Fruit fly (Drosophila melanogaster): ENCODE measurements around the gene MED26.

Gene MED26

dm6 chr4:788350-788749 is 428 bp downstream of the MED26 start (continued):
- TF ChIP-seq pzg (GFP tag; optimal IDR thresholded peaks at IDR 0.05) = peak; percentile 34
- TF ChIP-seq Eip74EF (GFP tag; optimal IDR thresholded peaks at IDR 0.05) = peak in 1 of 2 experiments; percentile 61
- peak; percentile 98 for TF ChIP-seq CG17802 (tag; optimal IDR thresholded peaks at IDR 0.05)
- TF ChIP-seq CG11723 (GFP tag; optimal IDR thresholded peaks at IDR 0.05) = peak; percentile 35
- TF ChIP-seq CG8290 (GFP tag; optimal IDR thresholded peaks at IDR 0.05) = no peak
- peak in 1 of 2 experiments; percentile 51 for TF ChIP-seq CG8290 (tag; optimal IDR thresholded peaks at IDR 0.05)
- peak; percentile 7 for TF ChIP-seq CG12659 (GFP tag; optimal IDR thresholded peaks at IDR 0.05)
- TF ChIP-seq CG4617 (GFP tag; optimal IDR thresholded peaks at IDR 0.05; ENCODE audit: borderline replicate concordance) = peak; percentile 18
- TF ChIP-seq CG1024 (GFP tag; IDR thresholded peaks at IDR 0.05) = peak; percentile 97
- TF ChIP-seq CoRest (tag; optimal IDR thresholded peaks at IDR 0.05) = peak; percentile 31
- TF ChIP-seq gfzf (GFP tag; optimal IDR thresholded peaks at IDR 0.05) = peak; percentile 44
- no peak for TF ChIP-seq Blimp-1 (GFP tag; optimal IDR thresholded peaks at IDR 0.05)
- TF ChIP-seq CG2712 (tag; optimal IDR thresholded peaks at IDR 0.05) = peak; percentile 15
- TF ChIP-seq CG14710 (tag; optimal IDR thresholded peaks at IDR 0.05) = peak; percentile 8
- TF ChIP-seq Meics (GFP tag; optimal IDR thresholded peaks at IDR 0.05) = no peak
- no peak for TF ChIP-seq CG7556 (GFP tag; optimal IDR thresholded peaks at IDR 0.05)

dm6 chr4:787389-787822 is 1.4 kb downstream of the MED26 start:
- no peak for TF ChIP-seq fd96Cb (tag; optimal IDR thresholded peaks at IDR 0.05)
- peak; percentile 34 for TF ChIP-seq CG17568 (GFP tag; optimal IDR thresholded peaks at IDR 0.05)
- TF ChIP-seq dpn (GFP tag; optimal IDR thresholded peaks at IDR 0.05) = no peak
- TF ChIP-seq Stat92E (GFP tag; optimal IDR thresholded peaks at IDR 0.05) = peak in 1 of 3 experiments; percentile 30
- peak; percentile 10 for TF ChIP-seq ac (GFP tag; optimal IDR thresholded peaks at IDR 0.05)
- peak; percentile 98 for TF ChIP-seq MESR4 (GFP tag; optimal IDR thresholded peaks at IDR 0.05)
- TF ChIP-seq CG10543 (GFP tag; optimal IDR thresholded peaks at IDR 0.05) = no peak
- peak; percentile 74; the same call in 2 of the 3 replicates for TF ChIP-seq row (GFP tag; IDR thresholded peaks at IDR 0.05)
- peak; percentile 4 for TF ChIP-seq nom (GFP tag; optimal IDR thresholded peaks at IDR 0.05)
- TF ChIP-seq Deaf1 (tag; optimal IDR thresholded peaks at IDR 0.05) = no peak
- peak; percentile 84 for TF ChIP-seq CG11723 (GFP tag; optimal IDR thresholded peaks at IDR 0.05)
- TF ChIP-seq ssp (GFP tag; IDR thresholded peaks at IDR 0.05) = peak; percentile 93
- TF ChIP-seq Ets65A (GFP tag) = peak; percentile 48
- TF ChIP-seq CG12659 (GFP tag; optimal IDR thresholded peaks at IDR 0.05) = peak; percentile 84
- no peak for TF ChIP-seq Hmr (GFP tag; optimal IDR thresholded peaks at IDR 0.05)
- TF ChIP-seq zen (tag; optimal IDR thresholded peaks at IDR 0.05) = peak; percentile 3
- peak; percentile 0 for TF ChIP-seq CG13296 (GFP tag; optimal IDR thresholded peaks at IDR 0.05)
- TF ChIP-seq tll (GFP tag; optimal IDR thresholded peaks at IDR 0.05) = peak in 1 of 2 experiments; percentile 96
- TF ChIP-seq stwl (tag; optimal IDR thresholded peaks at IDR 0.05) = peak; percentile 13
- TF ChIP-seq HLH4C (GFP tag; IDR thresholded peaks at IDR 0.05; ENCODE audit: partially characterized antibody) = peak; percentile 47; the same call in 2 of the 3 replicates
- peak; percentile 45 for TF ChIP-seq Fer1 (GFP tag; optimal IDR thresholded peaks at IDR 0.05)
- TF ChIP-seq CG14860 (GFP tag; IDR thresholded peaks at IDR 0.05; ENCODE audit: partially characterized antibody) = no peak
- TF ChIP-seq CG9609 (GFP tag; optimal IDR thresholded peaks at IDR 0.05) = no peak
- peak; percentile 17 for TF ChIP-seq CG8089 (GFP tag; optimal IDR thresholded peaks at IDR 0.05)
- TF ChIP-seq CG7357 (GFP tag; IDR thresholded peaks at IDR 0.05) = peak; percentile 78
- TF ChIP-seq CG17802 (tag; optimal IDR thresholded peaks at IDR 0.05) = peak; percentile 99
- TF ChIP-seq BEAF-32 (GFP tag; optimal IDR thresholded peaks at IDR 0.05) = peak; percentile 64
- TF ChIP-seq Meics (GFP tag; optimal IDR thresholded peaks at IDR 0.05) = no peak
- TF ChIP-seq twi (tag; optimal IDR thresholded peaks at IDR 0.05) = no peak
- peak; percentile 31 for TF ChIP-seq Ets97D (GFP tag; optimal IDR thresholded peaks at IDR 0.05)
- TF ChIP-seq CG5180 (GFP tag; optimal IDR thresholded peaks at IDR 0.05) = no peak
- TF ChIP-seq sens (GFP tag) = peak; percentile 75
- peak; percentile 9 for TF ChIP-seq lbe (GFP tag; optimal IDR thresholded peaks at IDR 0.05)
- TF ChIP-seq onecut (GFP tag; IDR thresholded peaks at IDR 0.05) = 0 out of 2 replicates have a peak, but pooled peaks have one; percentile 11
- 0 out of 2 replicates have a peak, but pooled peaks have one; percentile 36 for TF ChIP-seq ato (GFP tag; IDR thresholded peaks at IDR 0.05; ENCODE audit: partially characterized antibody)

Data from whole organism, embryonic.